Worm (Caenorhabditis elegans) whole organism, late embryonic: ENCODE measurements around the gene C13G3.12.

Experiments
- dmd-4 ChIP-seq: sonication (generic microtip); optimal IDR thresholded peaks from 2 replicates; lab custom pipeline; 2016; ENCODE audit warnings: borderline replicate concordance, missing genetic modification characterization, missing compliant biosample characterization
- gmeb-2 ChIP-seq: sonication (generic microtip); optimal IDR thresholded peaks from 2 replicates; lab custom pipeline; 2016; ENCODE audit warnings: missing genetic modification characterization, inconsistent platforms, missing compliant biosample characterization
- hlh-6 ChIP-seq: sonication (generic microtip); optimal IDR thresholded peaks from 2 replicates; lab custom pipeline; 2016; ENCODE audit warnings: missing genotype, missing genetic modification characterization, missing compliant biosample characterization
- mec-3 ChIP-seq: sonication (generic microtip); optimal IDR thresholded peaks from 2 replicates; lab custom pipeline; 2016; ENCODE audit warnings: borderline replicate concordance, missing genetic modification characterization, missing compliant biosample characterization
- odd-2 ChIP-seq: sonication (generic microtip); optimal IDR thresholded peaks from 2 replicates; lab custom pipeline; 2017; ENCODE audit warnings: antibody characterized with exemption, mild to moderate bottlenecking, missing genetic modification characterization, missing compliant biosample characterization
- pha-4 ChIP-seq: fragments of 150-350 bp; optimal IDR thresholded peaks from 2 replicates; lab custom pipeline; 2018; ENCODE audit warnings: missing biosample characterization, missing genetic modification reagents, missing genetic modification characterization
- sox-4 ChIP-seq: sonication (generic microtip); optimal IDR thresholded peaks from 2 replicates; lab custom pipeline; 2017; ENCODE audit warnings: mild to moderate bottlenecking, missing genetic modification characterization, inconsistent platforms, missing compliant biosample characterization
- ttx-3 ChIP-seq: sonication (generic microtip); optimal IDR thresholded peaks from 2 replicates; lab custom pipeline; 2016; ENCODE audit warnings: missing genetic modification reagents, missing genetic modification characterization, missing compliant biosample characterization
- unc-3 ChIP-seq, 2 experiments: fragments of 200-800 bp in 1 of 2; sonication (Bioruptor generic) in 1 of 2; sonication (generic microtip) in 1 of 2; conservative IDR thresholded peaks in 1 of 2; optimal IDR thresholded peaks in 1 of 2; 2 replicates each; pipeline versions ENCODE4 v1.3.6 to Lab custom; 2016 to 2022; ENCODE audit warnings: missing compliant biosample characterization in 2 of 2, missing genetic modification characterization in 2 of 2, missing genetic modification reagents in 1 of 2

- TF ChIP-seq unc-3 (GFP tag; conservative IDR thresholded peaks at IDR 0.05; lab: Robert Waterston, UW) (no peak), unc-3 (tag; optimal IDR thresholded peaks at IDR 0.05; lab: Kevin White, UChicago) (no peak), dmd-4 (tag; lab: Kevin White, UChicago) (no peak), pha-4 (tag; lab: Kevin White, UChicago) (no peak), odd-2 (tag; lab: Kevin White, UChicago) (no peak), hlh-6 (tag; lab: Kevin White, UChicago) (no peak), gmeb-2 (tag; lab: Kevin White, UChicago) (no peak), ttx-3 (no peak), mec-3 (tag; lab: Kevin White, UChicago) (no peak), sox-4 (tag; lab: Kevin White, UChicago) (no peak)
Observed at ce11 chrV:10975091-10975490, 47.6 kb downstream of the C13G3.12 start.
